Fruit fly (Drosophila melanogaster): ENCODE results near the gene trn.

trn gene

dm6 chr3L:13113970-13114392 lies at the start of gene trn (continued):
- TF ChIP-seq Doc3 (GFP tag; IDR thresholded peaks at IDR 0.05; ENCODE audit: partially characterized antibody): 0 out of 3 replicates have a peak, but pooled peaks have one; percentile 11
- TF ChIP-seq CG10431 (GFP tag; optimal IDR thresholded peaks at IDR 0.05): no peak
- TF ChIP-seq CG8765 (GFP tag; IDR thresholded peaks at IDR 0.05): peak; percentile 23; the same call in 1 of the 2 replicates
- TF ChIP-seq fd64A (GFP tag; optimal IDR thresholded peaks at IDR 0.05): peak; percentile 35
- TF ChIP-seq crp (GFP tag; optimal IDR thresholded peaks at IDR 0.05): peak in 1 of 2 experiments; percentile 22
- peak in 1 of 2 experiments; percentile 20 for TF ChIP-seq Hr78 (GFP tag; optimal IDR thresholded peaks at IDR 0.05)
- no peak for TF ChIP-seq trh (GFP tag; optimal IDR thresholded peaks at IDR 0.05)
- peak; percentile 75 for TF ChIP-seq CG15479 (GFP tag; optimal IDR thresholded peaks at IDR 0.05)
- TF ChIP-seq CG13296 (GFP tag; optimal IDR thresholded peaks at IDR 0.05): peak; percentile 40
- TF ChIP-seq CG6175 (GFP tag; IDR thresholded peaks at IDR 0.05): 0 out of 3 replicates have a peak, but pooled peaks have one; percentile 9
- TF ChIP-seq NfI (GFP tag; optimal IDR thresholded peaks at IDR 0.05): peak; percentile 3
- peak; percentile 65 for TF ChIP-seq CG17328 (GFP tag; IDR thresholded peaks at IDR 0.05)
- peak; percentile 14; the same call in 1 of the 3 replicates for TF ChIP-seq row (GFP tag; IDR thresholded peaks at IDR 0.05)
- TF ChIP-seq CG7928 (GFP tag; optimal IDR thresholded peaks at IDR 0.05): no peak
- TF ChIP-seq CG8290 (GFP tag; optimal IDR thresholded peaks at IDR 0.05): peak; percentile 23
- peak in 1 of 2 experiments; percentile 66 for TF ChIP-seq CG8290 (tag; optimal IDR thresholded peaks at IDR 0.05)
- peak; percentile 65 for TF ChIP-seq CG13287 (GFP tag; IDR thresholded peaks at IDR 0.05; ENCODE audit: partially characterized antibody)
- peak; percentile 71 for TF ChIP-seq Bgb (GFP tag; IDR thresholded peaks at IDR 0.05; ENCODE audit: partially characterized antibody)
- no peak for TF ChIP-seq klu (GFP tag; IDR thresholded peaks at IDR 0.05)
- peak; percentile 50 for TF ChIP-seq CG9437 (GFP tag; optimal IDR thresholded peaks at IDR 0.05)
- no peak for TF ChIP-seq CG10654 (GFP tag; optimal IDR thresholded peaks at IDR 0.05)
- peak; percentile 46; the same call in 1 of the 3 replicates for TF ChIP-seq gce (GFP tag; IDR thresholded peaks at IDR 0.05)
- TF ChIP-seq Ada2b (GFP tag; IDR thresholded peaks at IDR 0.05): 0 out of 2 replicates have a peak, but pooled peaks have one; percentile 20
- no peak for TF ChIP-seq CG18619 (GFP tag; optimal IDR thresholded peaks at IDR 0.05)
- TF ChIP-seq CG6791 (GFP tag; IDR thresholded peaks at IDR 0.05; ENCODE audit: partially characterized antibody): peak; percentile 48; the same call in 1 of the 3 replicates
- TF ChIP-seq al (GFP tag; IDR thresholded peaks at IDR 0.05): no peak

DNA sequence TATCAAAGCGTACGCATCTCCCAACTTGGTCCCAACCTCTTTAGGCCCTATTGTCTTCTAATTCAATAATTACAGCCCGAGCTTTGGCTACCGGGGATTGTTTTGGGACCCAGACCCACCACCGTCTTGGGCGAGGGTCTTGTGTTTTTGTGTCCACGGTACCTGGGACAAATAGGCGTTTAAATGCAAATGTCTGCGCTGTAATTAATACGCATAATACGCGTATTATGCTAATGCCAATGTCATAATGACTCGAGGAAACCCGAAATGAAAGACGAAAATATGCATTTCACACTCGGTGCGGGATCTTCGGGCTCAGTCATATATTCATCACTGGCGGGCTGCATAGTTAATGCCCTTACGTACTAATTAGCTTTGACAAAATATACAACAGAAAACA lies 49.7 kb upstream of the trn start:
- TF ChIP-seq Vsx1 (GFP tag; optimal IDR thresholded peaks at IDR 0.05) (peak; percentile 26), Neu2 (GFP tag; optimal IDR thresholded peaks at IDR 0.05; ENCODE audit: borderline replicate concordance) (no peak), abd-A (tag; optimal IDR thresholded peaks at IDR 0.05) (peak; percentile 42), sqz (GFP tag; optimal IDR thresholded peaks at IDR 0.05) (no peak), oc (tag; optimal IDR thresholded peaks at IDR 0.05) (peak; percentile 76), gsb-n (tag; optimal IDR thresholded peaks at IDR 0.05) (peak; percentile 33), CG18476 (GFP tag; optimal IDR thresholded peaks at IDR 0.05) (no peak), GATAe (GFP tag; conservative IDR thresholded peaks at IDR 0.05) (no peak), vvl (GFP tag; IDR thresholded peaks at IDR 0.05) (peak; percentile 79; the same call in 1 of the 2 replicates), CG13424 (tag; optimal IDR thresholded peaks at IDR 0.05) (no peak), CG12299 (tag; optimal IDR thresholded peaks at IDR 0.05) (no peak), BEAF-32 (GFP tag; optimal IDR thresholded peaks at IDR 0.05) (no peak), fd96Cb (tag; optimal IDR thresholded peaks at IDR 0.05) (no peak), sens-2 (GFP tag; IDR thresholded peaks at IDR 0.05) (no peak), pzg (GFP tag; optimal IDR thresholded peaks at IDR 0.05) (no peak), CG16863 (GFP tag; optimal IDR thresholded peaks at IDR 0.05) (no peak), CG9932 (GFP tag; IDR thresholded peaks at IDR 0.05) (no peak), sisA (GFP tag; IDR thresholded peaks at IDR 0.05) (no peak), dati (GFP tag; IDR thresholded peaks at IDR 0.05) (no peak), Awh (GFP tag; IDR thresholded peaks at IDR 0.05) (peak; percentile 71), CG6689 (GFP tag; IDR thresholded peaks at IDR 0.05) (no peak), sna (GFP tag; IDR thresholded peaks at IDR 0.05; ENCODE audit: partially characterized antibody) (no peak), mld (GFP tag; IDR thresholded peaks at IDR 0.05; ENCODE audit: partially characterized antibody) (no peak)
